Fruit fly (Drosophila melanogaster) whole organism, prepupa: ENCODE measurements around the gene brat.
A peak's percentile ranks its signal among the peaks of the same experiment; 100 is the strongest.

Source experiments
- Blimp-1 ChIP-seq: fragments of 200-800 bp; sonication (Bioruptor generic); optimal IDR thresholded peaks from 3 replicates; lab custom pipeline; 2017; ENCODE audit warnings: missing biosample characterization, missing genetic modification characterization, mild to moderate bottlenecking, moderate library complexity, missing genetic modification reagents
- CG10631 ChIP-seq: fragments of 200-800 bp; sonication (Bioruptor generic); optimal IDR thresholded peaks from 2 replicates; lab custom pipeline; 2016; ENCODE audit warnings: missing biosample characterization, missing genetic modification characterization
- CG10669 ChIP-seq: fragments of 200-800 bp; sonication (Bioruptor generic); optimal IDR thresholded peaks from 3 replicates; lab custom pipeline; 2018; ENCODE audit warnings: missing biosample characterization, mild to moderate bottlenecking, missing genetic modification characterization, moderate library complexity
- CG11294 ChIP-seq: fragments of 200-800 bp; sonication (Bioruptor generic); IDR thresholded peaks from 2 replicates; pipeline ENCODE4 v1.3.6; 2022; ENCODE audit warnings: missing biosample characterization, missing genetic modification characterization
- CG11762 ChIP-seq: fragments of 200-800 bp; sonication (Bioruptor generic); optimal IDR thresholded peaks from 3 replicates; lab custom pipeline; 2016; ENCODE audit warnings: missing biosample characterization, missing genetic modification characterization; ENCODE audit not compliant: insufficient read depth
- CG11902 ChIP-seq: fragments of 200-800 bp; sonication (Bioruptor generic); optimal IDR thresholded peaks from 3 replicates; lab custom pipeline; 2016; ENCODE audit warnings: missing biosample characterization, missing genetic modification characterization
- CG15336 ChIP-seq: fragments of 200-800 bp; sonication (Bioruptor generic); IDR thresholded peaks from 2 replicates; pipeline ENCODE4 v1.3.6; 2022; ENCODE audit warnings: missing biosample characterization, missing genetic modification characterization
- CG1621 ChIP-seq: fragments of 200-800 bp; sonication (Bioruptor generic); optimal IDR thresholded peaks from 3 replicates; lab custom pipeline; 2018; ENCODE audit warnings: missing biosample characterization, mild to moderate bottlenecking, missing genetic modification characterization
- CG16779 ChIP-seq: fragments of 200-800 bp; sonication (Bioruptor generic); optimal IDR thresholded peaks from 3 replicates; lab custom pipeline; 2017; ENCODE audit warnings: missing biosample characterization, mild to moderate bottlenecking, missing genetic modification characterization
- CG3032 ChIP-seq: fragments of 200-800 bp; optimal IDR thresholded peaks from 2 replicates; lab custom pipeline; 2019; ENCODE audit warnings: missing biosample characterization, mild to moderate bottlenecking, missing genetic modification characterization, moderate library complexity
- CG32006 ChIP-seq: fragments of 200-800 bp; sonication (Bioruptor generic); optimal IDR thresholded peaks from 3 replicates; lab custom pipeline; 2017; ENCODE audit warnings: missing biosample characterization, mild to moderate bottlenecking, missing genetic modification characterization
- CG34406 ChIP-seq: fragments of 200-800 bp; sonication (Bioruptor generic); optimal IDR thresholded peaks from 3 replicates; lab custom pipeline; 2016; ENCODE audit warnings: missing biosample characterization, missing genetic modification characterization
- CG4318 ChIP-seq: fragments of 200-800 bp; sonication (Bioruptor generic); optimal IDR thresholded peaks from 3 replicates; lab custom pipeline; 2017; ENCODE audit warnings: missing biosample characterization, mild to moderate bottlenecking, missing genetic modification characterization
- CG6163 ChIP-seq: fragments of 200-800 bp; sonication (Bioruptor generic); IDR thresholded peaks from 3 replicates; pipeline ENCODE4 v1.3.6; 2022; ENCODE audit warnings: missing biosample characterization, missing genetic modification characterization
- CG6276 ChIP-seq: fragments of 200-800 bp; sonication (Bioruptor generic); optimal IDR thresholded peaks from 2 replicates; lab custom pipeline; 2017; ENCODE audit warnings: missing biosample characterization, mild to moderate bottlenecking, missing genetic modification characterization
- CG6792 ChIP-seq: fragments of 200-800 bp; sonication (Bioruptor generic); optimal IDR thresholded peaks from 3 replicates; lab custom pipeline; 2016; ENCODE audit warnings: missing biosample characterization, missing genetic modification characterization
- CG6808 ChIP-seq: fragments of 200-800 bp; sonication (Bioruptor generic); optimal IDR thresholded peaks from 3 replicates; lab custom pipeline; 2017; ENCODE audit warnings: missing biosample characterization, missing genetic modification characterization, mild to moderate bottlenecking, moderate library complexity, missing genetic modification reagents
- CG6854 ChIP-seq: fragments of 200-800 bp; sonication (Bioruptor generic); optimal IDR thresholded peaks from 2 replicates; lab custom pipeline; 2017; ENCODE audit warnings: missing biosample characterization, mild to moderate bottlenecking, missing genetic modification characterization
- CG7368 ChIP-seq: fragments of 200-800 bp; sonication (Bioruptor generic); optimal IDR thresholded peaks from 3 replicates; lab custom pipeline; 2016; ENCODE audit warnings: missing biosample characterization, missing genetic modification characterization
- CG8119 ChIP-seq: fragments of 200-800 bp; sonication (Bioruptor generic); IDR thresholded peaks from 3 replicates; pipeline ENCODE4 v1.3.6; 2022; ENCODE audit warnings: missing biosample characterization, missing genetic modification characterization
- CG8319 ChIP-seq: fragments of 200-800 bp; sonication (Bioruptor generic); optimal IDR thresholded peaks from 3 replicates; lab custom pipeline; 2016; ENCODE audit warnings: missing biosample characterization, missing genetic modification characterization
- CG8632 ChIP-seq: fragments of 200-800 bp; sonication (Bioruptor generic); optimal IDR thresholded peaks from 3 replicates; lab custom pipeline; 2016; ENCODE audit warnings: missing biosample characterization, missing genetic modification characterization
- CG9139 ChIP-seq: fragments of 200-800 bp; sonication (Bioruptor generic); optimal IDR thresholded peaks from 3 replicates; lab custom pipeline; 2017; ENCODE audit warnings: missing biosample characterization, mild to moderate bottlenecking, missing genetic modification characterization
- Eip75B ChIP-seq: fragments of 200-800 bp; sonication (Bioruptor generic); optimal IDR thresholded peaks from 3 replicates; lab custom pipeline; 2016; ENCODE audit warnings: missing biosample characterization, missing genetic modification characterization
- Eip93F ChIP-seq: fragments of 200-800 bp; sonication (Bioruptor generic); optimal IDR thresholded peaks from 2 replicates; lab custom pipeline; 2016; ENCODE audit warnings: missing biosample characterization, mild to moderate bottlenecking, missing genetic modification characterization
- Ets21C ChIP-seq: fragments of 200-800 bp; sonication (Bioruptor generic); optimal IDR thresholded peaks from 3 replicates; lab custom pipeline; 2016; ENCODE audit warnings: missing biosample characterization, missing genetic modification characterization
- Hr38 ChIP-seq: sonication (Bioruptor generic); optimal IDR thresholded peaks from 2 replicates; lab custom pipeline; 2016; ENCODE audit warnings: missing biosample characterization, missing genetic modification characterization
- Hr39 ChIP-seq: fragments of 200-800 bp; sonication (Bioruptor generic); optimal IDR thresholded peaks from 2 replicates; lab custom pipeline; 2016; ENCODE audit warnings: missing biosample characterization, missing genetic modification characterization
- Hr4 ChIP-seq: fragments of 200-800 bp; sonication (Bioruptor generic); optimal IDR thresholded peaks from 3 replicates; lab custom pipeline; 2016; ENCODE audit warnings: missing biosample characterization, missing genetic modification characterization
- Met ChIP-seq: fragments of 200-800 bp; sonication (Bioruptor generic); optimal IDR thresholded peaks from 3 replicates; lab custom pipeline; 2016; ENCODE audit warnings: missing biosample characterization, missing genetic modification characterization
- OdsH ChIP-seq: fragments of 200-800 bp; sonication (Bioruptor generic); optimal IDR thresholded peaks from 3 replicates; lab custom pipeline; 2016; ENCODE audit warnings: missing biosample characterization, missing genetic modification characterization
- Smox ChIP-seq: fragments of 200-800 bp; sonication (Bioruptor generic); optimal IDR thresholded peaks from 3 replicates; lab custom pipeline; 2016; ENCODE audit warnings: missing biosample characterization, missing genetic modification characterization
- Sox102F ChIP-seq: fragments of 200-800 bp; sonication (Bioruptor generic); optimal IDR thresholded peaks from 2 replicates; lab custom pipeline; 2016; ENCODE audit warnings: missing biosample characterization, mild to moderate bottlenecking, missing genetic modification characterization
- Sox14 ChIP-seq: fragments of 200-800 bp; sonication (Bioruptor generic); optimal IDR thresholded peaks from 3 replicates; lab custom pipeline; 2016; ENCODE audit warnings: missing biosample characterization, missing genetic modification characterization
- Sox15 ChIP-seq: fragments of 200-800 bp; sonication (Bioruptor generic); optimal IDR thresholded peaks from 3 replicates; lab custom pipeline; 2016; ENCODE audit warnings: missing biosample characterization, missing genetic modification characterization
- achi ChIP-seq: fragments of 200-800 bp; sonication (Bioruptor generic); optimal IDR thresholded peaks from 3 replicates; lab custom pipeline; 2016; ENCODE audit warnings: missing biosample characterization, missing genetic modification characterization
- acj6 ChIP-seq: fragments of 200-800 bp; sonication (Bioruptor generic); optimal IDR thresholded peaks from 3 replicates; lab custom pipeline; 2016; ENCODE audit warnings: missing biosample characterization, missing genetic modification characterization
- cyc ChIP-seq: fragments of 200-800 bp; sonication (Bioruptor generic); optimal IDR thresholded peaks from 3 replicates; lab custom pipeline; 2016; ENCODE audit warnings: missing biosample characterization, missing genetic modification characterization
- dac ChIP-seq: fragments of 200-800 bp; sonication (Bioruptor generic); optimal IDR thresholded peaks from 2 replicates; lab custom pipeline; 2017; ENCODE audit warnings: missing biosample characterization, mild to moderate bottlenecking, missing genetic modification characterization
- dsx ChIP-seq: fragments of 200-800 bp; optimal IDR thresholded peaks from 3 replicates; lab custom pipeline; 2019; ENCODE audit warnings: missing biosample characterization, mild to moderate bottlenecking, missing genetic modification characterization, moderate library complexity; ENCODE audit not compliant: poor library complexity, severe bottlenecking
- eg ChIP-seq: fragments of 200-800 bp; sonication (Bioruptor generic); IDR thresholded peaks from 3 replicates; pipeline ENCODE4 v1.3.6; 2022; ENCODE audit warnings: missing biosample characterization, missing genetic modification characterization
- esn ChIP-seq: fragments of 200-800 bp; sonication (Bioruptor generic); optimal IDR thresholded peaks from 2 replicates; lab custom pipeline; 2016; ENCODE audit warnings: missing biosample characterization, mild to moderate bottlenecking, missing genetic modification characterization, moderate library complexity
- fd85E ChIP-seq: fragments of 200-800 bp; sonication (Bioruptor generic); optimal IDR thresholded peaks from 3 replicates; lab custom pipeline; 2016; ENCODE audit warnings: missing biosample characterization, missing genetic modification characterization
- fkh ChIP-seq: fragments of 200-800 bp; sonication (Bioruptor generic); optimal IDR thresholded peaks from 3 replicates; lab custom pipeline; 2017; ENCODE audit warnings: missing biosample characterization, mild to moderate bottlenecking, missing genetic modification characterization, moderate library complexity
- lz ChIP-seq: fragments of 200-800 bp; sonication (Bioruptor generic); optimal IDR thresholded peaks from 3 replicates; lab custom pipeline; 2016; ENCODE audit warnings: missing biosample characterization, missing genetic modification characterization
- net ChIP-seq: fragments of 200-800 bp; sonication (Bioruptor generic); optimal IDR thresholded peaks from 3 replicates; lab custom pipeline; 2016; ENCODE audit warnings: missing biosample characterization, missing genetic modification characterization
- pdm3 ChIP-seq: fragments of 200-800 bp; sonication (Bioruptor generic); optimal IDR thresholded peaks from 3 replicates; lab custom pipeline; 2016; ENCODE audit warnings: missing biosample characterization, missing genetic modification characterization
- salr ChIP-seq, 2 experiments: fragments of 200-800 bp; sonication (Bioruptor generic); optimal IDR thresholded peaks; 3 replicates each; lab custom pipeline; 2016 to 2018; ENCODE audit warnings: missing biosample characterization in 2 of 2, missing genetic modification characterization in 2 of 2, mild to moderate bottlenecking in 1 of 2
- spab ChIP-seq: fragments of 200-800 bp; sonication (Bioruptor generic); optimal IDR thresholded peaks from 2 replicates; lab custom pipeline; 2017; ENCODE audit warnings: missing biosample characterization, mild to moderate bottlenecking, missing genetic modification characterization, missing genetic modification reagents
- ss ChIP-seq, 2 experiments: fragments of 200-800 bp; sonication (Bioruptor generic); optimal IDR thresholded peaks; 2 replicates in 1 of 2; 3 replicates in 1 of 2; lab custom pipeline; 2017 to 2018; ENCODE audit warnings: mild to moderate bottlenecking in 2 of 2, missing biosample characterization in 2 of 2, missing genetic modification characterization in 2 of 2, moderate library complexity in 1 of 2
- svp ChIP-seq: fragments of 200-800 bp; sonication (Bioruptor generic); peaks from one replicate; lab custom pipeline; 2016; ENCODE audit warnings: missing biosample characterization, missing genetic modification characterization
- topi ChIP-seq: fragments of 200-800 bp; sonication (Bioruptor generic); optimal IDR thresholded peaks from 3 replicates; lab custom pipeline; 2016; ENCODE audit warnings: missing biosample characterization, missing genetic modification characterization
- vri ChIP-seq: fragments of 200-800 bp; sonication (Bioruptor generic); optimal IDR thresholded peaks from 3 replicates; lab custom pipeline; 2016; ENCODE audit warnings: missing biosample characterization, mild to moderate bottlenecking, missing genetic modification characterization

brat gene

dm6 chr2L:19154893-19155389 is 21.3 kb downstream of the brat start:
- TF ChIP-seq CG32006 (GFP tag; lab: Kevin White, UChicago) (no peak), CG6276 (GFP tag; lab: Kevin White, UChicago) (no peak), Hr38 (GFP tag; lab: Kevin White, UChicago) (no peak), CG6808 (GFP tag; lab: Kevin White, UChicago) (peak; percentile 51), Met (GFP tag; lab: Kevin White, UChicago) (no peak), CG1621 (tag; lab: Kevin White, UChicago) (no peak), CG8119 (GFP tag; lab: Robert Waterston, UW) (no peak), CG6854 (GFP tag; lab: Kevin White, UChicago) (no peak), CG6792 (no peak), svp (GFP tag; lab: Kevin White, UChicago) (peak; percentile 87), CG9139 (peak; percentile 80), CG8319 (GFP tag; lab: Kevin White, UChicago) (no peak), Sox14 (GFP tag; lab: Kevin White, UChicago) (no peak), CG16779 (tag; lab: Kevin White, UChicago) (no peak), Hr4 (GFP tag; lab: Kevin White, UChicago) (no peak), pdm3 (no peak), CG11902 (no peak), Sox102F (GFP tag; lab: Kevin White, UChicago) (no peak), fkh (GFP tag; lab: Kevin White, UChicago) (peak; percentile 74), spab (GFP tag; lab: Kevin White, UChicago) (peak; percentile 13), achi (no peak), CG11762 (GFP tag; lab: Kevin White, UChicago) (no peak), Hr39 (GFP tag; lab: Kevin White, UChicago) (no peak), net (GFP tag; lab: Kevin White, UChicago) (peak; percentile 55), CG15336 (GFP tag; lab: Robert Waterston, UW) (no peak), CG10631 (GFP tag; lab: Kevin White, UChicago) (no peak), CG6163 (0 out of 3 replicates have a peak, but pooled peaks have one; percentile 34), eg (GFP tag; lab: Robert Waterston, UW) (no peak), acj6 (GFP tag; lab: Kevin White, UChicago) (no peak), CG34406 (no peak), CG7368 (GFP tag; lab: Kevin White, UChicago) (no peak), dsx (GFP tag; lab: Kevin White, UChicago) (peak; percentile 71), esn (GFP tag; lab: Kevin White, UChicago) (no peak), CG3032 (tag; lab: Kevin White, UChicago) (no peak), ss (GFP tag; optimal IDR thresholded peaks at IDR 0.05; lab: Kevin White, UChicago) (peak; percentile 80 to 81), dac (GFP tag; lab: Kevin White, UChicago) (no peak), Blimp-1 (no peak), cyc (GFP tag; lab: Kevin White, UChicago) (no peak), Ets21C (GFP tag; lab: Kevin White, UChicago) (no peak), Sox15 (GFP tag; lab: Kevin White, UChicago) (no peak), vri (GFP tag; lab: Kevin White, UChicago) (no peak), CG11294 (GFP tag; lab: Robert Waterston, UW) (no peak), fd85E (GFP tag; lab: Kevin White, UChicago) (no peak), CG4318 (GFP tag; lab: Kevin White, UChicago) (no peak), salr (GFP tag; optimal IDR thresholded peaks at IDR 0.05; lab: Kevin White, UChicago) (no peak), Smox (GFP tag; lab: Kevin White, UChicago) (no peak), topi (GFP tag; lab: Kevin White, UChicago) (no peak), Eip93F (GFP tag; lab: Kevin White, UChicago) (no peak), lz (GFP tag; lab: Kevin White, UChicago) (no peak), OdsH (GFP tag; lab: Kevin White, UChicago) (no peak), CG8632 (no peak), CG10669 (GFP tag; lab: Kevin White, UChicago) (no peak), Eip75B (no peak)
